Worm (Caenorhabditis elegans) whole organism, L4 larva: ENCODE results near the gene sri-29.

Experiments
- F37D6.2 ChIP-seq: sonication (generic microtip); optimal IDR thresholded peaks from 2 replicates; lab custom pipeline; 2016; ENCODE audit warnings: mild to moderate bottlenecking, missing genetic modification characterization, missing compliant biosample characterization
- Y48G9A.11 ChIP-seq: fragments of 200-800 bp; sonication (Bioruptor generic); IDR thresholded peaks from 2 replicates; pipeline ENCODE4 v1.3.6; 2022; ENCODE audit warnings: missing genetic modification reagents, missing genetic modification characterization, missing compliant biosample characterization
- aly-2 ChIP-seq: sonication (generic microtip); optimal IDR thresholded peaks from 2 replicates; lab custom pipeline; 2018; ENCODE audit warnings: missing biosample characterization, missing genetic modification characterization
- ceh-32 ChIP-seq: sonication (generic microtip); optimal IDR thresholded peaks from 2 replicates; lab custom pipeline; 2016; ENCODE audit warnings: mild to moderate bottlenecking, missing genetic modification characterization, missing compliant biosample characterization; ENCODE audit not compliant: poor library complexity
- gei-8 ChIP-seq: fragments of 200-800 bp; sonication (Bioruptor generic); optimal IDR thresholded peaks from 2 replicates; lab custom pipeline; 2018; ENCODE audit warnings: mild to moderate bottlenecking, missing genetic modification characterization, missing compliant biosample characterization
- hlh-11 ChIP-seq: fragments of 200-800 bp; sonication (Bioruptor generic); optimal IDR thresholded peaks from 2 replicates; lab custom pipeline; 2018; ENCODE audit warnings: mild to moderate bottlenecking, missing genetic modification characterization, missing compliant biosample characterization
- hlh-30 ChIP-seq: sonication (generic microtip); optimal IDR thresholded peaks from 2 replicates; lab custom pipeline; 2017; ENCODE audit warnings: antibody characterized with exemption, mild to moderate bottlenecking, missing genetic modification characterization, missing compliant biosample characterization; ENCODE audit not compliant: insufficient read depth
- lin-39 ChIP-seq: fragments of 150-350 bp; optimal IDR thresholded peaks from 2 replicates; lab custom pipeline; 2014; ENCODE audit warnings: missing biosample characterization, missing genetic modification reagents, missing genetic modification characterization
- mdl-1 ChIP-seq, 2 experiments: fragments of 150-350 bp in 1 of 2; sonication (generic microtip) in 1 of 2; optimal IDR thresholded peaks; 2 replicates each; lab custom pipeline; 2014 to 2017; ENCODE audit warnings: missing biosample characterization in 2 of 2, missing genetic modification characterization in 2 of 2
- mes-2 ChIP-seq: sonication (generic microtip); optimal IDR thresholded peaks from 2 replicates; lab custom pipeline; 2016; ENCODE audit warnings: missing genotype, mild to moderate bottlenecking, missing genetic modification characterization, missing compliant biosample characterization; ENCODE audit not compliant: poor library complexity, severe bottlenecking
- nhr-77 ChIP-seq: fragments of 150-350 bp; optimal IDR thresholded peaks from 2 replicates; lab custom pipeline; 2014; ENCODE audit warnings: missing biosample characterization, missing genetic modification characterization
- set-16 ChIP-seq: fragments of 200-800 bp; sonication (Bioruptor generic); IDR thresholded peaks from 2 replicates; pipeline ENCODE4 v1.3.6; 2022; ENCODE audit warnings: missing genetic modification reagents, missing genetic modification characterization, missing compliant biosample characterization
- zfp-2 ChIP-seq: sonication (generic microtip); optimal IDR thresholded peaks from 2 replicates; lab custom pipeline; 2016; ENCODE audit warnings: mild to moderate bottlenecking, missing genetic modification characterization, missing compliant biosample characterization
- zip-11 ChIP-seq: fragments of 200-800 bp; sonication (Bioruptor generic); IDR thresholded peaks from 2 replicates; pipeline ENCODE4 v1.3.6; 2022; ENCODE audit warnings: missing genetic modification characterization, missing compliant biosample characterization

ce11 chrII:3071012-3071749 lies 27.1 kb downstream of the sri-29 start, which contains the start of gene Y25C1A.7:
- TF ChIP-seq hlh-30 (no peak), zfp-2 (tag; lab: Kevin White, UChicago) (no peak), ceh-32 (no peak), hlh-11 (tag; lab: Kevin White, UChicago) (no peak), mdl-1 (tag; optimal IDR thresholded peaks at IDR 0.05; lab: Kevin White, UChicago) (no peak), aly-2 (no peak), zip-11 (GFP tag; lab: Robert Waterston, UW) (no peak), mes-2 (tag; lab: Kevin White, UChicago) (peak; percentile 35), set-16 (GFP tag; lab: Robert Waterston, UW) (no peak), gei-8 (GFP tag; lab: Kevin White, UChicago) (no peak), lin-39 (tag; lab: Kevin White, UChicago) (no peak), nhr-77 (tag; lab: Kevin White, UChicago) (no peak), F37D6.2 (tag; lab: Kevin White, UChicago) (no peak), Y48G9A.11 (GFP tag; lab: Robert Waterston, UW) (no peak)
